Fruit fly (Drosophila melanogaster) whole organism, embryonic: ENCODE measurements around the gene CG43679.
A peak's percentile ranks its signal among the peaks of the same experiment; 100 is the strongest.

Experiments used
- Bdp1 ChIP-seq: fragments of 200-800 bp; sonication (Bioruptor generic); optimal IDR thresholded peaks from 3 replicates; lab custom pipeline; 2016; ENCODE audit warnings: missing biosample characterization, missing genetic modification characterization
- CG14965 ChIP-seq: fragments of 200-800 bp; sonication (Bioruptor generic); optimal IDR thresholded peaks from 2 replicates; lab custom pipeline; 2016; ENCODE audit warnings: missing biosample characterization, missing genetic modification characterization, borderline replicate concordance
- CG15479 ChIP-seq: fragments of 200-800 bp; sonication (Bioruptor generic); optimal IDR thresholded peaks from 3 replicates; lab custom pipeline; 2019; ENCODE audit warnings: missing biosample characterization, mild to moderate bottlenecking, missing genetic modification characterization, moderate library complexity
- CG17361 ChIP-seq: fragments of 200-800 bp; sonication (Bioruptor generic); IDR thresholded peaks from 3 replicates; pipeline ENCODE4 v1.3.6; 2022; ENCODE audit warnings: missing biosample characterization, missing genetic modification characterization
- CG17802 ChIP-seq: fragments of 200-800 bp; sonication (Bioruptor generic); optimal IDR thresholded peaks from 2 replicates; lab custom pipeline; 2018; ENCODE audit warnings: missing biosample characterization, mild to moderate bottlenecking, missing genetic modification characterization, moderate library complexity
- CG18599 ChIP-seq: fragments of 200-800 bp; sonication (Bioruptor generic); optimal IDR thresholded peaks from 3 replicates; lab custom pipeline; 2017; ENCODE audit warnings: missing biosample characterization, missing genetic modification characterization, mild to moderate bottlenecking, moderate library complexity, missing genetic modification reagents
- CG18619 ChIP-seq: fragments of 200-800 bp; sonication (Bioruptor generic); optimal IDR thresholded peaks from 3 replicates; lab custom pipeline; 2017; ENCODE audit warnings: missing biosample characterization, mild to moderate bottlenecking, missing genetic modification characterization
- CG2889 ChIP-seq: fragments of 200-800 bp; sonication (Bioruptor generic); IDR thresholded peaks from 3 replicates; pipeline ENCODE4 v1.3.6; 2022; ENCODE audit warnings: missing biosample characterization, missing genetic modification characterization
- CG30403 ChIP-seq: fragments of 200-800 bp; sonication (Bioruptor generic); optimal IDR thresholded peaks from 3 replicates; lab custom pipeline; 2016; ENCODE audit warnings: missing biosample characterization, missing genetic modification characterization
- CG30431 ChIP-seq: fragments of 200-800 bp; sonication (Bioruptor generic); optimal IDR thresholded peaks from 2 replicates; lab custom pipeline; 2017; ENCODE audit warnings: missing biosample characterization, missing genetic modification characterization
- CG6791 ChIP-seq: fragments of 200-800 bp; sonication (Bioruptor generic); IDR thresholded peaks from 3 replicates; pipeline ENCODE4 v1.3.6; 2022; ENCODE audit warnings: missing biosample characterization, missing genetic modification characterization; ENCODE audit not compliant: partially characterized antibody
- CG7556 ChIP-seq: fragments of 200-800 bp; sonication (Bioruptor generic); optimal IDR thresholded peaks from 2 replicates; lab custom pipeline; 2017; ENCODE audit warnings: missing biosample characterization, mild to moderate bottlenecking, missing genetic modification characterization
- D ChIP-seq, 2 experiments: fragments of 200-800 bp in 1 of 2; fragments of >200 bp in 1 of 2; sonication (Bioruptor generic) in 1 of 2; optimal IDR thresholded peaks; 2 replicates in 1 of 2; 3 replicates in 1 of 2; lab custom pipeline; 2017; ENCODE audit warnings: mild to moderate bottlenecking in 1 of 2, missing biosample characterization in 1 of 2, missing genetic modification characterization in 1 of 2, missing genetic modification reagents in 1 of 2
- Dfd ChIP-seq, 2 experiments: fragments of >200 bp; optimal IDR thresholded peaks; 2 replicates each; lab custom pipeline; 2017; ENCODE audit warnings: missing biosample characterization in 2 of 2, missing genetic modification characterization in 2 of 2
- Ets65A ChIP-seq: fragments of 200-800 bp; sonication (Bioruptor generic); peaks from one replicate; lab custom pipeline; 2016; ENCODE audit warnings: missing biosample characterization, missing genetic modification characterization
- Hand ChIP-seq: fragments of 200-800 bp; sonication (Bioruptor generic); optimal IDR thresholded peaks from 2 replicates; lab custom pipeline; 2017; ENCODE audit warnings: mild to moderate bottlenecking, missing biosample characterization, missing genetic modification reagents, missing genetic modification characterization
- HmgD ChIP-seq: fragments of 200-800 bp; sonication (Bioruptor generic); optimal IDR thresholded peaks from 3 replicates; lab custom pipeline; 2016; ENCODE audit warnings: missing biosample characterization, missing genetic modification characterization
- Hmr ChIP-seq: fragments of 200-800 bp; sonication (Bioruptor generic); optimal IDR thresholded peaks from 3 replicates; lab custom pipeline; 2017; ENCODE audit warnings: mild to moderate bottlenecking, missing biosample characterization, missing genetic modification reagents, missing genetic modification characterization
- Lim3 ChIP-seq: fragments of 200-800 bp; sonication (Bioruptor generic); IDR thresholded peaks from 2 replicates; pipeline ENCODE4 v1.3.6; 2022; ENCODE audit warnings: missing biosample characterization, missing genetic modification characterization
- Rx ChIP-seq: fragments of 200-800 bp; sonication (Bioruptor generic); IDR thresholded peaks from 2 replicates; pipeline ENCODE4 v1.3.6; 2022; ENCODE audit warnings: missing biosample characterization, missing genetic modification characterization
- Ssrp ChIP-seq: fragments of 200-800 bp; sonication (Bioruptor generic); optimal IDR thresholded peaks from 2 replicates; lab custom pipeline; 2018; ENCODE audit warnings: missing biosample characterization, mild to moderate bottlenecking, missing genetic modification characterization, moderate library complexity
- btn ChIP-seq: fragments of 200-800 bp; sonication (Bioruptor generic); optimal IDR thresholded peaks from 2 replicates; lab custom pipeline; 2016; ENCODE audit warnings: missing biosample characterization, missing genetic modification characterization
- cad ChIP-seq: fragments of >200 bp; optimal IDR thresholded peaks from 2 replicates; lab custom pipeline; 2017; ENCODE audit warnings: missing biosample characterization, missing genetic modification characterization
- chn ChIP-seq: fragments of 200-800 bp; sonication (Bioruptor generic); optimal IDR thresholded peaks from 2 replicates; lab custom pipeline; 2016; ENCODE audit warnings: missing biosample characterization, missing genetic modification characterization
- ci ChIP-seq: fragments of 200-800 bp; sonication (Bioruptor generic); IDR thresholded peaks from 3 replicates; pipeline ENCODE4 v1.3.6; 2022; ENCODE audit warnings: missing biosample characterization, missing genetic modification characterization
- cwo ChIP-seq: fragments of 200-800 bp; sonication (Bioruptor generic); optimal IDR thresholded peaks from 3 replicates; lab custom pipeline; 2017; ENCODE audit warnings: missing biosample characterization, missing genetic modification characterization, mild to moderate bottlenecking, moderate library complexity, missing genetic modification reagents
- esg ChIP-seq: fragments of 200-800 bp; sonication (Bioruptor generic); conservative IDR thresholded peaks from 2 replicates; pipeline ENCODE4 v1.3.6; 2022; ENCODE audit warnings: missing biosample characterization, missing genetic modification characterization
- ewg ChIP-seq: fragments of 200-800 bp; sonication (Bioruptor generic); optimal IDR thresholded peaks from 3 replicates; lab custom pipeline; 2017; ENCODE audit warnings: mild to moderate bottlenecking, missing biosample characterization, missing genetic modification reagents, missing genetic modification characterization
- eyg ChIP-seq: fragments of 200-800 bp; sonication (Bioruptor generic); optimal IDR thresholded peaks from 3 replicates; lab custom pipeline; 2016; ENCODE audit warnings: missing biosample characterization, missing genetic modification characterization
- fd96Cb ChIP-seq: fragments of 200-800 bp; sonication (Bioruptor generic); optimal IDR thresholded peaks from 2 replicates; lab custom pipeline; 2018; ENCODE audit warnings: missing biosample characterization, mild to moderate bottlenecking, missing genetic modification characterization, moderate library complexity
- gt ChIP-seq: fragments of 200-800 bp; sonication (Bioruptor generic); IDR thresholded peaks from 2 replicates; pipeline ENCODE4 v1.3.6; 2022; ENCODE audit warnings: missing biosample characterization, missing genetic modification characterization
- ind ChIP-seq: fragments of 200-800 bp; sonication (Bioruptor generic); optimal IDR thresholded peaks from 3 replicates; lab custom pipeline; 2016; ENCODE audit warnings: missing biosample characterization, missing genetic modification characterization
- insv ChIP-seq, 2 experiments: fragments of 200-800 bp; sonication (Bioruptor generic); optimal IDR thresholded peaks; 3 replicates each; lab custom pipeline; 2016 to 2018; ENCODE audit warnings: missing biosample characterization in 2 of 2, missing genetic modification characterization in 2 of 2
- lov ChIP-seq, 2 experiments: fragments of 200-800 bp in 1 of 2; fragments of >200 bp in 1 of 2; sonication (Bioruptor generic) in 1 of 2; IDR thresholded peaks in 1 of 2; optimal IDR thresholded peaks in 1 of 2; 2 replicates in 1 of 2; 3 replicates in 1 of 2; pipeline versions ENCODE4 v1.3.6 to Lab custom; 2017 to 2022; ENCODE audit warnings: missing biosample characterization in 1 of 2, missing genetic modification characterization in 1 of 2
- pho ChIP-seq: fragments of 200-800 bp; sonication (Bioruptor generic); optimal IDR thresholded peaks from 2 replicates; lab custom pipeline; 2016; ENCODE audit warnings: missing biosample characterization, missing genetic modification characterization
- prd ChIP-seq, 3 experiments: fragments of >200 bp in 2 of 3; fragments of 200-800 bp in 1 of 3; sonication (Bioruptor generic) in 1 of 3; optimal IDR thresholded peaks in 2 of 3; IDR thresholded peaks in 1 of 3; 2 replicates in 2 of 3; 3 replicates in 1 of 3; pipeline versions ENCODE4 v1.3.6 to Lab custom; 2017 to 2022; ENCODE audit warnings: missing biosample characterization in 1 of 3, missing genetic modification characterization in 1 of 3
- sens ChIP-seq: fragments of 200-800 bp; sonication (Bioruptor generic); peaks from one replicate; lab custom pipeline; 2016; ENCODE audit warnings: missing biosample characterization, missing genetic modification characterization
- so ChIP-seq: fragments of 200-800 bp; sonication (Bioruptor generic); IDR thresholded peaks from 3 replicates; pipeline ENCODE4 v1.3.6; 2022; ENCODE audit warnings: missing biosample characterization, missing genetic modification characterization
- tll ChIP-seq, 2 experiments: fragments of 200-800 bp in 1 of 2; fragments of >200 bp in 1 of 2; sonication (Bioruptor generic) in 1 of 2; optimal IDR thresholded peaks; 2 replicates each; lab custom pipeline; 2017 to 2019; ENCODE audit warnings: missing biosample characterization in 2 of 2, missing genetic modification characterization in 2 of 2, mild to moderate bottlenecking in 1 of 2, moderate library complexity in 1 of 2
- twi ChIP-seq: fragments of 200-800 bp; optimal IDR thresholded peaks from 2 replicates; lab custom pipeline; 2019; ENCODE audit warnings: missing biosample characterization, mild to moderate bottlenecking, missing genetic modification characterization, moderate library complexity
- zen ChIP-seq: fragments of 200-800 bp; sonication (Bioruptor generic); optimal IDR thresholded peaks from 3 replicates; lab custom pipeline; 2018; ENCODE audit warnings: missing biosample characterization, mild to moderate bottlenecking, missing genetic modification characterization, moderate library complexity

Gene CG43679

dm6 chr3L:15043465-15043864 is 7.8 kb downstream of the CG43679 start:
- TF ChIP-seq HmgD (GFP tag; lab: Kevin White, UChicago) (no peak), Dfd (GFP tag; optimal IDR thresholded peaks at IDR 0.05; lab: Kevin White, UChicago) (peak in 1 of 2 experiments; percentile 69)

DNA sequence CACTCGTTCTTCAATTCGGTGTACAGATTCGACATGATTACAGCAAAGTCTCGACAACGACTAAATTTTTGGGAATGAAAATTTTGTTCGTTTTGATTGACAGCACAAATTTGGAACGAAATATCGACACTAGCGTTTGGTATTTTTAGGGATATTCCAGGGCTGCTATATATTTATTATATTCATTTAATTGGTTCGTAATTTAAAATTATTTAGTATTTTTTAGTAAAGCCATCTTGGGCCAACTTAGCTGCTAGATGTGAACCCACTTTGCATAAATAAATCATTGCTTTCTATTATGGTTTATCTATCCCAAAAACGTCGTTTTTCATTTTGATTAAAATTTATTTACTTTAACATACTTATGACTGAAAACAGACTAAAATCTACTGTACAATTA is 8.8 kb downstream of the CG43679 start, which contains the start of gene Rpn12R:
Gene Rpn12R (minus strand): TSS at position 101 of the 400 bp plus-strand sequence.
- TF ChIP-seq CG18619 (GFP tag; lab: Kevin White, UChicago) (no peak), gt (GFP tag; lab: Robert Waterston, UW) (no peak), Rx (GFP tag; lab: Robert Waterston, UW) (no peak), CG6791 (GFP tag; lab: Robert Waterston, UW) (no peak), Bdp1 (GFP tag; lab: Kevin White, UChicago) (no peak)

DNA sequence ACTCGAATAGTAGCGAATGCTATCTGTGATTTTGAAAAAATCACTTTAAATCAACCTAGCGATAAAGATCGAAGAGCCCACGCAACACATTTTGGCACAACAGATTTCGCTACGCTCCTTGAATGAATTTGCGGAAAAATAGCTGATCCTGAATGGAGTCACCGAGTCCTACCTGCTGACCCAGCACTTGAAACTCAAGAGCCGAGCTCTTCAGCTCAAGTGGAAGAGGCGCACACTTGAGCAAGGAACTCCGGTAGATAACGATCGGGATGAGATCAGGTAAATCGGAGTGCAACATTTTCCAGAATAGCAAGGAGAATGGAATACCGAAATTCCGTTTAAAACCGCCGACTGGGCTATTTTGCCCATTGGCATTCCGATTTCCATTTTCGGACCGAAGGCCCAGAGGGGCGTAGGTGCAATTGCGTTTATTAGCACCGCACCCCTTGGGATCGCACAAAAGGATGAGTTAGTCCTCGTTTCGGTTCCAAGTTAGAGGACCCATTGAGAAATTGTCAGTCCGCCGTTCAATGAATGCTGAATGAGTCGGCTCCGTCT is 10.8 kb downstream of the CG43679 start:
- TF ChIP-seq insv (GFP tag; optimal IDR thresholded peaks at IDR 0.05; lab: Kevin White, UChicago) (peak in 1 of 2 experiments; percentile 48), zen (tag; lab: Kevin White, UChicago) (peak; percentile 83), tll (GFP tag; optimal IDR thresholded peaks at IDR 0.05; lab: Kevin White, UChicago) (peak in 1 of 2 experiments; percentile 68), btn (GFP tag; lab: Kevin White, UChicago) (no peak), cad (GFP tag; lab: Kevin White, UChicago) (peak; percentile 61), Ssrp (tag; lab: Kevin White, UChicago) (no peak), Lim3 (GFP tag; lab: Robert Waterston, UW) (no peak), CG15479 (GFP tag; lab: Kevin White, UChicago) (peak; percentile 93), D (optimal IDR thresholded peaks at IDR 0.05; lab: Kevin White, UChicago) (peak; percentile 1), D (GFP tag; optimal IDR thresholded peaks at IDR 0.05; lab: Kevin White, UChicago) (no peak)

DNA sequence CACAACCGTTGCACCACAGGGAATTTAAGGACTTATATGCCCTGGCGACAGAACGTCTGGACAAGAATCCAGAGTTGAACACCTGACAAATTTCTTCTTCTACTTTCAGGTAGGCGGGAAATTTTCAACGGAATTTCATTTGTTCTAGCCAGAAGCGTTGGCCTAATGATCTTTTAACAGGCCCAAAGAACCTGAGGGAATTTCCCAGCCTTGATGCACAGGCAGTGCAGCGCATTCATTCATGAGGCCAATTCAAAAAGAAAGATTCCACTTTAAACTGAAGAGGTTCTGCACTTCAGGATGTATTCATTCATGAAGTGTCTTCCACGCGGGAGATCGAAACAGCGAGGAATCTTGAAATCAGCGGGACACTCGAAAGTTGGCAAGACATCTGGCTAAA is 11.7 kb downstream of the CG43679 start:
- no peak for TF ChIP-seq so (GFP tag; lab: Robert Waterston, UW)
- peak; percentile 97 for TF ChIP-seq zen (tag; lab: Kevin White, UChicago)
- TF ChIP-seq insv (GFP tag; optimal IDR thresholded peaks at IDR 0.05; lab: Kevin White, UChicago), result peak in 1 of 2 experiments; percentile 24
- no peak for TF ChIP-seq CG2889
- no peak for TF ChIP-seq ind (GFP tag; lab: Kevin White, UChicago)
- TF ChIP-seq ci, result no peak
- peak in 1 of 2 experiments; percentile 18 for TF ChIP-seq tll (GFP tag; optimal IDR thresholded peaks at IDR 0.05; lab: Kevin White, UChicago)
- peak; percentile 71 for TF ChIP-seq twi

DNA sequence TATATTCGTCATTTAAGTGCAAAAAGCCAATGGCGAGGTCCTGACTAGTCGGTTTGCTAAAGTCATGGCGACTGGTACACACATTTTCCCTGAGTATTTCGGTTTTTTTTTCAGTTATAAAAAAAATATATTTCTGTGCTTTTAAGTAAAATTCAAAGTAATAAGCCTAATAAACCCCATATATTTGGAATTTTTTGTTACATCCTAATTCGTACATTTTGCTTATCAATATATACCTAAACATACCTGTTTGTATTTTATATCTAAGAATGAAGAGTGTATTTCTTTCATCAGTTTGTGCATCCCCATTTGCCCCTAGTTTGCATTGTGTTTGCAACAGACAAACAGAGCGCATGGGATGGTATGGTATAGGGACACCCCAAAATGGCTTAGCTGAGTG is 15.6 kb downstream of the CG43679 start:
- no peak for TF ChIP-seq CG17361
- no peak for TF ChIP-seq esg (GFP tag; lab: Robert Waterston, UW)
- peak; percentile 22 for TF ChIP-seq cwo (GFP tag; lab: Kevin White, UChicago)
- TF ChIP-seq sens (GFP tag; lab: Kevin White, UChicago), result peak; percentile 45
- peak; percentile 45 for TF ChIP-seq Hmr (GFP tag; lab: Kevin White, UChicago)
- TF ChIP-seq CG30431 (GFP tag; lab: Kevin White, UChicago), result no peak
- no peak for TF ChIP-seq lov (optimal IDR thresholded peaks at IDR 0.05; lab: Kevin White, UChicago)
- TF ChIP-seq lov (GFP tag; IDR thresholded peaks at IDR 0.05; lab: Robert Waterston, UW), result no peak
- no peak for TF ChIP-seq ewg (GFP tag; lab: Kevin White, UChicago)
- peak; percentile 7 for TF ChIP-seq pho (GFP tag; lab: Kevin White, UChicago)
- TF ChIP-seq CG30403, result peak; percentile 16
- peak; percentile 47 for TF ChIP-seq Ets65A
- no peak for TF ChIP-seq CG17802 (tag; lab: Kevin White, UChicago)
- TF ChIP-seq CG7556 (GFP tag; lab: Kevin White, UChicago), result peak; percentile 40
- TF ChIP-seq fd96Cb, result no peak
- no peak for TF ChIP-seq CG14965
- TF ChIP-seq prd (optimal IDR thresholded peaks at IDR 0.05; lab: Kevin White, UChicago), result no peak
- TF ChIP-seq prd (GFP tag; IDR thresholded peaks at IDR 0.05; lab: Robert Waterston, UW), result no peak
- no peak for TF ChIP-seq chn (GFP tag; lab: Kevin White, UChicago)
- no peak for TF ChIP-seq eyg (GFP tag; lab: Kevin White, UChicago)
- TF ChIP-seq Hand (GFP tag; lab: Kevin White, UChicago), result no peak
- peak; percentile 25 for TF ChIP-seq CG18599 (GFP tag; lab: Kevin White, UChicago)
